Worm (Caenorhabditis elegans) whole organism, late embryonic: ENCODE data around the gene srh-99.

Experiments
- T23F11.4 ChIP-seq: fragments of 200-800 bp; sonication (Bioruptor generic); optimal IDR thresholded peaks from 2 replicates; lab custom pipeline; 2018; ENCODE audit warnings: mild to moderate bottlenecking, missing genetic modification characterization, missing compliant biosample characterization
- ceh-19 ChIP-seq: fragments of 200-800 bp; sonication (Bioruptor generic); optimal IDR thresholded peaks from 2 replicates; lab custom pipeline; 2018; ENCODE audit warnings: mild to moderate bottlenecking, missing genetic modification characterization, missing compliant biosample characterization
- ceh-45 ChIP-seq: fragments of 200-800 bp; sonication (Bioruptor generic); IDR thresholded peaks from 2 replicates; pipeline ENCODE4 v1.3.6; 2022; ENCODE audit warnings: missing genetic modification reagents, missing genetic modification characterization, missing compliant biosample characterization
- hlh-15 ChIP-seq: sonication (generic microtip); optimal IDR thresholded peaks from 2 replicates; lab custom pipeline; 2016; ENCODE audit warnings: missing genetic modification characterization, missing compliant biosample characterization
- nhr-11 ChIP-seq: fragments of 150-350 bp; optimal IDR thresholded peaks from 2 replicates; lab custom pipeline; 2014; ENCODE audit warnings: missing biosample characterization, missing genetic modification characterization
- pha-2 ChIP-seq: sonication (generic microtip); optimal IDR thresholded peaks from 2 replicates; lab custom pipeline; 2017; ENCODE audit warnings: mild to moderate bottlenecking, missing genetic modification characterization, missing compliant biosample characterization
- ttx-3 ChIP-seq: sonication (generic microtip); optimal IDR thresholded peaks from 2 replicates; lab custom pipeline; 2016; ENCODE audit warnings: missing genetic modification reagents, missing genetic modification characterization, missing compliant biosample characterization
- unc-86 ChIP-seq: sonication (generic microtip); optimal IDR thresholded peaks from 2 replicates; lab custom pipeline; 2016; ENCODE audit warnings: missing genetic modification characterization, missing compliant biosample characterization

DNA sequence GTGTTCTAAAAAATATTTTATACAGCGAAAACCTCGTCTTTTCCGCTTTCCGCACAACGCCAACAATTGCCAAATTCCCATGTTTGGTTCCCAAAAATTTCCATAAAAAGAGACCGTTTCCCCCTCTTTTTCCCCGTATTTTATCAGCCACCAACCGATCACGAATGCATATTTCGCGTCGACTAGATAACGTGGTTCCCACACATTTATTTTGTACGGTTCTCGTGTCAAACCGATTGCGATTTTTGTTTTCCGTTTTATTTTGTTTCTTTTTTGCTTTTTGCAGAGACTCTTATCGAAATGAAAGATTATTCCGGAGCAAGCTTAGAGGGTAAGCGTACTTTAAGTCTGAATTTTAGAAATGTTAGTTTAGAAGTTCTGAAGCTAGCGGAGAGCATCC, 4.7 kb upstream of the srh-99 start, which contains the start of gene C46E10.3:
- TF ChIP-seq unc-86 (tag; lab: Kevin White, UChicago) = no peak
- no peak for TF ChIP-seq nhr-11 (tag; lab: Kevin White, UChicago)
- no peak for TF ChIP-seq ceh-45 (GFP tag; lab: Robert Waterston, UW)
- no peak for TF ChIP-seq hlh-15
- TF ChIP-seq ttx-3 (tag; lab: Kevin White, UChicago) = no peak
- TF ChIP-seq T23F11.4 (GFP tag; lab: Kevin White, UChicago) = no peak
- TF ChIP-seq pha-2 (tag; lab: Kevin White, UChicago) = no peak
- TF ChIP-seq ceh-19 (GFP tag; lab: Kevin White, UChicago) = no peak
